Worm (Caenorhabditis elegans) whole organism, L3 larva: Measurements from ENCODE around the gene cyy-1.

Source experiments
- R02D3.7 ChIP-seq: fragments of 150-350 bp; optimal IDR thresholded peaks from 2 replicates; lab custom pipeline; 2014; ENCODE audit warnings: missing biosample characterization, missing genetic modification characterization
- ZK546.5 ChIP-seq: sonication (generic microtip); optimal IDR thresholded peaks from 2 replicates; lab custom pipeline; 2017; ENCODE audit warnings: missing biosample characterization, missing genetic modification characterization
- aly-2 ChIP-seq: fragments of 150-350 bp; optimal IDR thresholded peaks from 2 replicates; lab custom pipeline; 2014; ENCODE audit warnings: missing biosample characterization, missing genetic modification characterization
- ama-1 ChIP-seq: fragments of 150-350 bp; optimal IDR thresholded peaks from 2 replicates; lab custom pipeline; 2018
- ceh-16 ChIP-seq: sonication (generic microtip); optimal IDR thresholded peaks from 2 replicates; lab custom pipeline; 2017; ENCODE audit warnings: missing biosample characterization, missing genetic modification characterization
- ceh-28 ChIP-seq: fragments of 150-350 bp; optimal IDR thresholded peaks from 2 replicates; lab custom pipeline; 2014; ENCODE audit warnings: missing biosample characterization, missing genetic modification reagents, missing genetic modification characterization
- ceh-82 ChIP-seq: fragments of 150-350 bp; optimal IDR thresholded peaks from 2 replicates; lab custom pipeline; 2014; ENCODE audit warnings: missing biosample characterization, missing genetic modification characterization
- ceh-9 ChIP-seq: sonication (generic microtip); optimal IDR thresholded peaks from 2 replicates; lab custom pipeline; 2018; ENCODE audit warnings: missing biosample characterization, missing genetic modification characterization
- daf-12 ChIP-seq: fragments of 150-350 bp; optimal IDR thresholded peaks from 2 replicates; lab custom pipeline; 2014; ENCODE audit warnings: missing biosample characterization, missing genetic modification reagents, missing genetic modification characterization
- egl-27 ChIP-seq: sonication (generic microtip); optimal IDR thresholded peaks from 4 replicates; lab custom pipeline; 2017; ENCODE audit warnings: missing biosample characterization, missing genetic modification reagents, missing genetic modification characterization
- egl-5 ChIP-seq: fragments of 150-350 bp; optimal IDR thresholded peaks from 2 replicates; lab custom pipeline; 2017; ENCODE audit warnings: missing biosample characterization, missing genetic modification reagents, missing genetic modification characterization, inconsistent platforms
- elt-1 ChIP-seq: fragments of 150-350 bp; optimal IDR thresholded peaks from 2 replicates; lab custom pipeline; 2014; ENCODE audit warnings: missing biosample characterization, missing genetic modification characterization
- elt-2 ChIP-seq: sonication (generic microtip); optimal IDR thresholded peaks from 2 replicates; lab custom pipeline; 2016; ENCODE audit warnings: missing genetic modification reagents, mild to moderate bottlenecking, missing genetic modification characterization, missing compliant biosample characterization
- elt-3 ChIP-seq, 3 experiments: fragments of 150-350 bp in 1 of 3; sonication (generic microtip) in 2 of 3; optimal IDR thresholded peaks; 2 replicates in 2 of 3; 4 replicates in 1 of 3; lab custom pipeline; 2014 to 2017; ENCODE audit warnings: missing biosample characterization in 3 of 3, missing genetic modification characterization in 3 of 3
- eor-1 ChIP-seq, 2 experiments: fragments of 150-350 bp; optimal IDR thresholded peaks; 2 replicates each; lab custom pipeline; 2014 to 2018; ENCODE audit warnings: missing biosample characterization in 2 of 2, missing genetic modification characterization in 2 of 2
- fkh-10 ChIP-seq: sonication (generic microtip); optimal IDR thresholded peaks from 2 replicates; lab custom pipeline; 2017; ENCODE audit warnings: missing biosample characterization, missing genetic modification reagents, missing genetic modification characterization
- fkh-2 ChIP-seq: fragments of 150-350 bp; optimal IDR thresholded peaks from 2 replicates; lab custom pipeline; 2014; ENCODE audit warnings: missing biosample characterization, missing genetic modification reagents, missing genetic modification characterization
- fos-1 ChIP-seq: fragments of 150-350 bp; optimal IDR thresholded peaks from 2 replicates; lab custom pipeline; 2014; ENCODE audit warnings: missing biosample characterization, missing genetic modification characterization
- hmg-11 ChIP-seq: sonication (generic microtip); optimal IDR thresholded peaks from 2 replicates; lab custom pipeline; 2016; ENCODE audit warnings: missing genetic modification characterization, missing compliant biosample characterization
- jun-1 ChIP-seq: fragments of 150-350 bp; optimal IDR thresholded peaks from 2 replicates; lab custom pipeline; 2014; ENCODE audit warnings: missing biosample characterization, missing genetic modification reagents, missing genetic modification characterization
- lin-15B ChIP-seq: fragments of 150-350 bp; optimal IDR thresholded peaks from 2 replicates; lab custom pipeline; 2014; ENCODE audit warnings: missing biosample characterization, missing genetic modification characterization
- lin-39 ChIP-seq: fragments of 150-350 bp; optimal IDR thresholded peaks from 2 replicates; lab custom pipeline; 2018; ENCODE audit warnings: missing biosample characterization, missing genetic modification reagents, missing genetic modification characterization
- lsy-12 ChIP-seq: sonication (generic microtip); optimal IDR thresholded peaks from 2 replicates; lab custom pipeline; 2016; ENCODE audit warnings: mild to moderate bottlenecking, missing genetic modification characterization, missing compliant biosample characterization
- mdl-1 ChIP-seq: fragments of 150-350 bp; optimal IDR thresholded peaks from 2 replicates; lab custom pipeline; 2014; ENCODE audit warnings: missing biosample characterization, missing genetic modification characterization
- mml-1 ChIP-seq: fragments of 150-350 bp; sonication (generic microtip); optimal IDR thresholded peaks from 3 replicates; lab custom pipeline; 2014; ENCODE audit warnings: missing biosample characterization, missing genetic modification characterization
- nfya-1 ChIP-seq: sonication (generic microtip); optimal IDR thresholded peaks from 2 replicates; lab custom pipeline; 2017; ENCODE audit warnings: missing genetic modification characterization, mild to moderate bottlenecking, missing compliant biosample characterization, antibody characterized with exemption, moderate library complexity; ENCODE audit not compliant: insufficient read depth
- nhr-11 ChIP-seq: fragments of 150-350 bp; optimal IDR thresholded peaks from 2 replicates; lab custom pipeline; 2014; ENCODE audit warnings: missing biosample characterization, missing genetic modification characterization
- nhr-12 ChIP-seq: fragments of 150-350 bp; optimal IDR thresholded peaks from 2 replicates; lab custom pipeline; 2014; ENCODE audit warnings: missing biosample characterization, missing genetic modification characterization
- nhr-23 ChIP-seq: fragments of 150-350 bp; optimal IDR thresholded peaks from 2 replicates; lab custom pipeline; 2014; ENCODE audit warnings: missing biosample characterization, missing genetic modification reagents, missing genetic modification characterization
- nhr-237 ChIP-seq: fragments of 150-350 bp; optimal IDR thresholded peaks from 2 replicates; lab custom pipeline; 2014; ENCODE audit warnings: missing biosample characterization, missing genetic modification characterization
- nhr-25 ChIP-seq: sonication (generic microtip); optimal IDR thresholded peaks from 2 replicates; lab custom pipeline; 2017; ENCODE audit warnings: missing biosample characterization, missing genetic modification characterization
- nhr-28 ChIP-seq: fragments of 150-350 bp; optimal IDR thresholded peaks from 2 replicates; lab custom pipeline; 2014; ENCODE audit warnings: missing biosample characterization, missing genetic modification characterization
- nhr-43 ChIP-seq: sonication (generic microtip); optimal IDR thresholded peaks from 2 replicates; lab custom pipeline; 2016; ENCODE audit warnings: mild to moderate bottlenecking, missing genetic modification characterization, missing compliant biosample characterization; ENCODE audit not compliant: poor library complexity, severe bottlenecking
- nhr-67 ChIP-seq: fragments of 150-350 bp; optimal IDR thresholded peaks from 2 replicates; lab custom pipeline; 2014; ENCODE audit warnings: missing biosample characterization, missing genetic modification characterization
- nhr-76 ChIP-seq: fragments of 150-350 bp; sonication (generic microtip); optimal IDR thresholded peaks from 5 replicates; lab custom pipeline; 2014; ENCODE audit warnings: missing biosample characterization, missing genetic modification characterization
- nhr-77 ChIP-seq: fragments of 150-350 bp; optimal IDR thresholded peaks from 2 replicates; lab custom pipeline; 2014; ENCODE audit warnings: missing biosample characterization, missing genetic modification characterization
- pha-4 ChIP-seq: fragments of 150-350 bp; optimal IDR thresholded peaks from 2 replicates; lab custom pipeline; 2014; ENCODE audit warnings: missing biosample characterization, missing genetic modification reagents, missing genetic modification characterization
- pqm-1 ChIP-seq: fragments of 150-350 bp; optimal IDR thresholded peaks from 2 replicates; lab custom pipeline; 2017; ENCODE audit warnings: missing biosample characterization, missing genetic modification characterization, inconsistent platforms
- sea-2 ChIP-seq: fragments of 150-350 bp; sonication (generic microtip); optimal IDR thresholded peaks from 4 replicates; lab custom pipeline; 2014; ENCODE audit warnings: missing biosample characterization, missing genetic modification reagents, missing genetic modification characterization
- skn-1 ChIP-seq: fragments of 150-350 bp; optimal IDR thresholded peaks from 2 replicates; lab custom pipeline; 2014; ENCODE audit warnings: missing biosample characterization, missing genetic modification characterization
- snpc-4 ChIP-seq: fragments of 150-350 bp; optimal IDR thresholded peaks from 2 replicates; lab custom pipeline; 2014; ENCODE audit warnings: missing biosample characterization, missing genetic modification characterization
- tbx-2 ChIP-seq: sonication (generic microtip); optimal IDR thresholded peaks from 2 replicates; lab custom pipeline; 2016; ENCODE audit warnings: mild to moderate bottlenecking, missing genetic modification characterization, missing compliant biosample characterization
- unc-39 ChIP-seq: sonication (generic microtip); optimal IDR thresholded peaks from 4 replicates; lab custom pipeline; 2017; ENCODE audit warnings: missing biosample characterization, missing genetic modification characterization
- unc-62 ChIP-seq: fragments of 150-350 bp; sonication (generic microtip); optimal IDR thresholded peaks from 4 replicates; lab custom pipeline; 2014; ENCODE audit warnings: missing biosample characterization, missing genetic modification reagents, missing genetic modification characterization
- zag-1 ChIP-seq: fragments of 150-350 bp; optimal IDR thresholded peaks from 2 replicates; lab custom pipeline; 2014; ENCODE audit warnings: missing biosample characterization, missing genetic modification characterization
- ztf-11 ChIP-seq: fragments of 150-350 bp; optimal IDR thresholded peaks from 2 replicates; lab custom pipeline; 2014; ENCODE audit warnings: missing biosample characterization, missing genetic modification characterization
- ztf-4 ChIP-seq: fragments of 150-350 bp; optimal IDR thresholded peaks from 2 replicates; lab custom pipeline; 2014; ENCODE audit warnings: missing biosample characterization, missing genetic modification characterization

Gene cyy-1

DNA sequence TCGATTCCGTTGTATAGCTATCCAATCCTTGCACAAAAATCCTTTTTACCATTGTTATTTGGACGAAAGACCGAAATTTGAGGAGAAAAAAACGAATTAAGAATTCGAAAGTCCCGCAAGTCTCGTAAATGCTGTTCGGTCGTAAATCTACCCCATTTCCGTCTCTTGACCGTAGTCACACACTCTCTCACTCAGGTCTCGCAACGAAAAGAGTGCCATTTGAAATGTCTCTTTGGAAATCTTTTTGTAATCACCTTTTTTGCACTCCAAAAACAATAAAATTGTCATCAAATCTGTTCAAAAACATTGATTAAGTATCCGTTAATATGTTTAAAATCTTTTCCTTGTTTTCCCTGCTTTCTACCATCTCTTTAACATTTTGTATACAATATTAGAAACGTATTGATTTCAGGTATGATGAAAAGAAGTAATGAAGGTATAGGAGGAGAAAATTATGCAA, 47.4 kb upstream of the cyy-1 start, which contains the start of the genes R05D3.8 and rfp-1:
Gene R05D3.8, minus strand, starts transcription at position 115 of the 460 bp plus-strand sequence.
Gene rfp-1, plus strand, starts transcription at position 410 of the 460 bp plus-strand sequence.
- TF ChIP-seq nhr-23 (tag; lab: Kevin White, UChicago) (peak; percentile 85), sea-2 (GFP tag; lab: Kevin White, UChicago) (no peak), pqm-1 (tag; lab: Kevin White, UChicago) (peak; percentile 53), R02D3.7 (tag; lab: Kevin White, UChicago) (peak; percentile 99), unc-39 (no peak), nhr-76 (tag; lab: Kevin White, UChicago) (no peak), ceh-16 (tag; lab: Kevin White, UChicago) (no peak), ama-1 (lab: Kevin White, UChicago) (peak; percentile 27), ceh-28 (tag; lab: Kevin White, UChicago) (peak; percentile 47), nhr-11 (tag; lab: Kevin White, UChicago) (peak; percentile 20), daf-12 (no peak), zag-1 (tag; lab: Kevin White, UChicago) (no peak), elt-2 (tag; lab: Kevin White, UChicago) (peak; percentile 56), egl-5 (peak; percentile 99), nhr-25 (tag; lab: Kevin White, UChicago) (peak; percentile 60), nfya-1 (tag; lab: Kevin White, UChicago) (peak; percentile 96), ZK546.5 (tag; lab: Kevin White, UChicago) (no peak), nhr-67 (no peak), tbx-2 (tag; lab: Kevin White, UChicago) (no peak), ztf-11 (tag; lab: Kevin White, UChicago) (no peak), ztf-4 (tag; lab: Kevin White, UChicago) (no peak), lin-15B (tag; lab: Kevin White, UChicago) (peak; percentile 98), nhr-12 (tag; lab: Kevin White, UChicago) (no peak), fos-1 (tag; lab: Kevin White, UChicago) (no peak), pha-4 (peak; percentile 97), ceh-82 (no peak), hmg-11 (tag; lab: Kevin White, UChicago) (peak; percentile 56), egl-27 (peak; percentile 30), jun-1 (tag; lab: Kevin White, UChicago) (peak; percentile 16), eor-1 (tag; optimal IDR thresholded peaks at IDR 0.05; lab: Kevin White, UChicago) (no peak), elt-3 (tag; optimal IDR thresholded peaks at IDR 0.05; lab: Kevin White, UChicago) (peak in 1 of 3 experiments; percentile 26), ceh-9 (no peak), lsy-12 (peak; percentile 53), mdl-1 (tag; lab: Kevin White, UChicago) (no peak), unc-62 (GFP tag; lab: Kevin White, UChicago) (no peak), fkh-10 (GFP tag; lab: Kevin White, UChicago) (peak; percentile 58), nhr-77 (tag; lab: Kevin White, UChicago) (no peak), elt-1 (no peak), nhr-28 (tag; lab: Kevin White, UChicago) (no peak), fkh-2 (tag; lab: Kevin White, UChicago) (no peak), nhr-43 (tag; lab: Kevin White, UChicago) (peak; percentile 62), lin-39 (tag; lab: Kevin White, UChicago) (peak; percentile 92), nhr-237 (no peak), skn-1 (tag; lab: Kevin White, UChicago) (peak; percentile 85), mml-1 (tag; lab: Kevin White, UChicago) (no peak), snpc-4 (tag; lab: Kevin White, UChicago) (peak; percentile 39), aly-2 (no peak)
